Worm (Caenorhabditis elegans): ENCODE measurements around the gene T04C12.33.

DNA sequence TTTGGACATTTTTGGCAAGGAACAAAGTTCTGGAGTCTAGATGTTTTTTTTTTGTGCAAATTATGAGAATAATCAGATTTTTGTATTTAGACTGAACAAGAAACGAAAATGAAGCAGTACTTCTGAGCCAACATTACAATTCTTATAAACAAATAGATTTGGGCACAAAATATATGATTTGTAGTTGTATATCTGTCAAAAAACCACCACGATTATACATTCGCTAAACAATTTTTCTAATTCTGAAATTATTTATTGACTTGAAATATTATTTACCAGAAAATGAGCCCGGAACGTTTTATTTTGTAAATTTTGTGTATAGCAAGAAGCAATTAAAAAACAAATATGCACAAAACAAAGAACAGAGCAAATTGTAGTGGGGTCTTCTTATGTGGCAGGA, 19.4 kb downstream of the T04C12.33 start:
- TF ChIP-seq pha-4 (tag; optimal IDR thresholded peaks at IDR 0.05) (no peak), nhr-23 (tag; optimal IDR thresholded peaks at IDR 0.05) (no peak), nhr-12 (tag; optimal IDR thresholded peaks at IDR 0.05) (no peak), elt-3 (tag; optimal IDR thresholded peaks at IDR 0.05) (no peak)

Measured in whole organism, L3 larva.